Worm (Caenorhabditis elegans) whole organism, L2 larva: Measurements from ENCODE around the gene nape-1.
A peak's percentile ranks its signal among the peaks of the same experiment; 100 is the strongest.

Source experiments
- C34F6.9 ChIP-seq: fragments of 150-350 bp; optimal IDR thresholded peaks from 2 replicates; lab custom pipeline; 2014; ENCODE audit warnings: missing biosample characterization, missing genetic modification characterization
- F13H6.1 ChIP-seq: sonication (generic microtip); optimal IDR thresholded peaks from 2 replicates; lab custom pipeline; 2016; ENCODE audit warnings: missing genetic modification characterization, missing compliant biosample characterization
- R02D3.7 ChIP-seq: fragments of 150-350 bp; optimal IDR thresholded peaks from 2 replicates; lab custom pipeline; 2014; ENCODE audit warnings: missing biosample characterization, missing genetic modification characterization
- alr-1 ChIP-seq: fragments of 150-350 bp; optimal IDR thresholded peaks from 2 replicates; lab custom pipeline; 2014; ENCODE audit warnings: missing biosample characterization, missing genetic modification characterization
- aly-2 ChIP-seq: fragments of 150-350 bp; optimal IDR thresholded peaks from 2 replicates; lab custom pipeline; 2014; ENCODE audit warnings: missing biosample characterization, missing genetic modification characterization
- ama-1 ChIP-seq: fragments of 150-350 bp; optimal IDR thresholded peaks from 2 replicates; lab custom pipeline; 2018; ENCODE audit warnings: inconsistent platforms
- blmp-1 ChIP-seq: sonication (generic microtip); optimal IDR thresholded peaks from 2 replicates; lab custom pipeline; 2017; ENCODE audit warnings: missing genetic modification characterization, mild to moderate bottlenecking, missing compliant biosample characterization, antibody characterized with exemption, moderate library complexity; ENCODE audit not compliant: insufficient read depth
- ceh-16 ChIP-seq: fragments of 150-350 bp; optimal IDR thresholded peaks from 2 replicates; lab custom pipeline; 2014; ENCODE audit warnings: missing biosample characterization, missing genetic modification characterization
- ceh-82 ChIP-seq: fragments of 150-350 bp; optimal IDR thresholded peaks from 2 replicates; lab custom pipeline; 2014; ENCODE audit warnings: missing biosample characterization, missing genetic modification characterization
- crh-2 ChIP-seq: sonication (generic microtip); optimal IDR thresholded peaks from 2 replicates; lab custom pipeline; 2017; ENCODE audit warnings: missing biosample characterization, missing genetic modification characterization
- elt-3 ChIP-seq: sonication (generic microtip); optimal IDR thresholded peaks from 2 replicates; lab custom pipeline; 2017; ENCODE audit warnings: missing biosample characterization, missing genetic modification characterization
- fos-1 ChIP-seq: fragments of 150-350 bp; optimal IDR thresholded peaks from 2 replicates; lab custom pipeline; 2014; ENCODE audit warnings: missing biosample characterization, missing genetic modification characterization
- gmeb-1 ChIP-seq: fragments of 150-350 bp; optimal IDR thresholded peaks from 2 replicates; lab custom pipeline; 2014; ENCODE audit warnings: missing biosample characterization, missing genetic modification characterization
- lin-11 ChIP-seq: fragments of 150-350 bp; sonication (generic microtip); optimal IDR thresholded peaks from 2 replicates; lab custom pipeline; 2014; ENCODE audit warnings: missing biosample characterization, missing genetic modification characterization, inconsistent platforms, mixed read lengths
- lin-13 ChIP-seq: fragments of 150-350 bp; optimal IDR thresholded peaks from 2 replicates; lab custom pipeline; 2014; ENCODE audit warnings: missing biosample characterization, missing genetic modification reagents, missing genetic modification characterization
- lin-39 ChIP-seq: fragments of 150-350 bp; optimal IDR thresholded peaks from 2 replicates; lab custom pipeline; 2014; ENCODE audit warnings: missing biosample characterization, missing genetic modification reagents, missing genetic modification characterization
- lsy-2 ChIP-seq, 2 experiments: fragments of 150-350 bp in 1 of 2; sonication (generic microtip) in 1 of 2; optimal IDR thresholded peaks; 2 replicates each; lab custom pipeline; 2014 to 2017; ENCODE audit warnings: missing biosample characterization in 2 of 2, missing genetic modification characterization in 2 of 2
- mab-5 ChIP-seq: fragments of 150-350 bp; optimal IDR thresholded peaks from 2 replicates; lab custom pipeline; 2014; ENCODE audit warnings: missing biosample characterization, missing genetic modification characterization
- mbf-1 ChIP-seq: sonication (generic microtip); optimal IDR thresholded peaks from 2 replicates; lab custom pipeline; 2017; ENCODE audit warnings: missing biosample characterization, missing genetic modification characterization
- mdl-1 ChIP-seq, 2 experiments: fragments of 150-350 bp in 1 of 2; sonication (generic microtip) in 1 of 2; optimal IDR thresholded peaks; 2 replicates each; lab custom pipeline; 2017; ENCODE audit warnings: missing biosample characterization in 2 of 2, missing genetic modification characterization in 2 of 2
- nhr-10 ChIP-seq: sonication (generic microtip); optimal IDR thresholded peaks from 2 replicates; lab custom pipeline; 2017; ENCODE audit warnings: missing biosample characterization, missing genetic modification characterization
- nhr-11 ChIP-seq: fragments of 150-350 bp; optimal IDR thresholded peaks from 2 replicates; lab custom pipeline; 2014; ENCODE audit warnings: missing biosample characterization, missing genetic modification characterization
- nhr-12 ChIP-seq: fragments of 150-350 bp; optimal IDR thresholded peaks from 2 replicates; lab custom pipeline; 2014; ENCODE audit warnings: missing biosample characterization, missing genetic modification characterization
- nhr-129 ChIP-seq: fragments of 150-350 bp; optimal IDR thresholded peaks from 2 replicates; lab custom pipeline; 2014; ENCODE audit warnings: missing biosample characterization, missing genetic modification characterization
- nhr-21 ChIP-seq: fragments of 150-350 bp; optimal IDR thresholded peaks from 2 replicates; lab custom pipeline; 2014; ENCODE audit warnings: missing biosample characterization, missing genetic modification characterization
- nhr-23 ChIP-seq: fragments of 150-350 bp; optimal IDR thresholded peaks from 2 replicates; lab custom pipeline; 2014; ENCODE audit warnings: missing biosample characterization, missing genetic modification reagents, missing genetic modification characterization
- nhr-237 ChIP-seq: fragments of 150-350 bp; optimal IDR thresholded peaks from 2 replicates; lab custom pipeline; 2014; ENCODE audit warnings: missing biosample characterization, missing genetic modification characterization
- nhr-25 ChIP-seq: fragments of 150-350 bp; sonication (generic microtip); optimal IDR thresholded peaks from 3 replicates; lab custom pipeline; 2014; ENCODE audit warnings: missing biosample characterization, missing genetic modification characterization
- nhr-77 ChIP-seq: fragments of 150-350 bp; optimal IDR thresholded peaks from 2 replicates; lab custom pipeline; 2014; ENCODE audit warnings: missing biosample characterization, missing genetic modification characterization
- peb-1 ChIP-seq: fragments of 150-350 bp; optimal IDR thresholded peaks from 2 replicates; lab custom pipeline; 2014; ENCODE audit warnings: missing biosample characterization, missing genetic modification characterization
- sem-4 ChIP-seq: fragments of 150-350 bp; optimal IDR thresholded peaks from 2 replicates; lab custom pipeline; 2014; ENCODE audit warnings: missing biosample characterization, missing genetic modification reagents, missing genetic modification characterization
- skn-1 ChIP-seq: sonication (generic microtip); optimal IDR thresholded peaks from 2 replicates; lab custom pipeline; 2017; ENCODE audit warnings: missing biosample characterization, missing genetic modification characterization
- sma-3 ChIP-seq: sonication (generic microtip); optimal IDR thresholded peaks from 2 replicates; lab custom pipeline; 2016; ENCODE audit warnings: missing genetic modification reagents, missing genetic modification characterization, missing compliant biosample characterization
- sma-9 ChIP-seq, 2 experiments: fragments of 150-350 bp in 1 of 2; sonication (generic microtip) in 1 of 2; optimal IDR thresholded peaks; 2 replicates each; lab custom pipeline; 2014 to 2016; ENCODE audit warnings: missing genetic modification characterization in 2 of 2, mild to moderate bottlenecking in 1 of 2, missing biosample characterization in 1 of 2, missing compliant biosample characterization in 1 of 2, missing genetic modification reagents in 1 of 2, moderate library complexity in 1 of 2
- snpc-4 ChIP-seq: fragments of 150-350 bp; optimal IDR thresholded peaks from 2 replicates; lab custom pipeline; 2014; ENCODE audit warnings: missing biosample characterization, missing genetic modification characterization
- unc-39 ChIP-seq: fragments of 150-350 bp; optimal IDR thresholded peaks from 2 replicates; lab custom pipeline; 2014; ENCODE audit warnings: missing biosample characterization, missing genetic modification characterization
- unc-55 ChIP-seq: fragments of 150-350 bp; sonication (generic microtip); optimal IDR thresholded peaks from 3 replicates; lab custom pipeline; 2014; ENCODE audit warnings: missing biosample characterization, missing genetic modification reagents, missing genetic modification characterization
- unc-62 ChIP-seq: fragments of 150-350 bp; optimal IDR thresholded peaks from 2 replicates; lab custom pipeline; 2014; ENCODE audit warnings: missing biosample characterization, missing genetic modification reagents, missing genetic modification characterization
- zag-1 ChIP-seq: fragments of 150-350 bp; optimal IDR thresholded peaks from 2 replicates; lab custom pipeline; 2014; ENCODE audit warnings: missing biosample characterization, missing genetic modification characterization

Gene nape-1

ce11 chrIV:3733287-3733686 is 7.4 kb downstream of the nape-1 start:
- no peak for TF ChIP-seq gmeb-1 (tag; lab: Kevin White, UChicago)
- no peak for TF ChIP-seq peb-1 (tag; lab: Kevin White, UChicago)
- TF ChIP-seq nhr-77, result no peak
- no peak for TF ChIP-seq unc-39 (tag; lab: Kevin White, UChicago)
- TF ChIP-seq mdl-1 (tag; optimal IDR thresholded peaks at IDR 0.05; lab: Kevin White, UChicago), result no peak
- no peak for TF ChIP-seq R02D3.7 (tag; lab: Kevin White, UChicago)
- no peak for TF ChIP-seq skn-1 (tag; lab: Kevin White, UChicago)
- no peak for TF ChIP-seq F13H6.1
- no peak for TF ChIP-seq ceh-82
- no peak for TF ChIP-seq mbf-1 (tag; lab: Kevin White, UChicago)
- TF ChIP-seq nhr-23, result no peak
- no peak for TF ChIP-seq sma-9 (GFP tag; optimal IDR thresholded peaks at IDR 0.05; lab: Kevin White, UChicago)
- no peak for TF ChIP-seq sma-9 (tag; optimal IDR thresholded peaks at IDR 0.05; lab: Kevin White, UChicago)
- no peak for TF ChIP-seq nhr-10 (tag; lab: Kevin White, UChicago)
- no peak for TF ChIP-seq nhr-11 (tag; lab: Kevin White, UChicago)
- TF ChIP-seq sma-3 (GFP tag; lab: Kevin White, UChicago), result no peak
- no peak for TF ChIP-seq crh-2 (tag; lab: Kevin White, UChicago)

DNA sequence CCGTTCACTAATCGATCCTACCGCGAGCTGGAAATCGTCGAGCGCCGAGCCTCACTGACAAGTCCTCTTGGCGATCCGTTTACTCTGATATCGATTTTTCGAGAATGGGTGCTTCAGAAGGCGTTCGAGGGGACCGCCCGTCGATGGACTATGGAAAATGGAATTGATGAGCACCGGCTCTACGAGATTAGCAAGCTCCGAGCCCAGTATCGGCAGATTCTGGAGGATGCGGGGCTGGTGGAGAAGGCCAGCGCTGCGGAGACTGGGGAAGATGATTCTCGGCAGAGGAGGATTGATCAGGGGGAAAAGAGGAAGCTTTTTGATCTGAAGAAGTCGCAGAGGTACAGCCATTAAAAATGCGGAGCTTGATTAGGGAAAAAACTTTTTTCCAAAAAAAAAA is 9.2 kb downstream of the nape-1 start:
- TF ChIP-seq blmp-1 (tag; lab: Kevin White, UChicago) (no peak), F13H6.1 (no peak), C34F6.9 (tag; lab: Kevin White, UChicago) (no peak), nhr-237 (no peak), sem-4 (tag; lab: Kevin White, UChicago) (no peak), mab-5 (tag; lab: Kevin White, UChicago) (no peak), nhr-11 (tag; lab: Kevin White, UChicago) (no peak), ceh-82 (no peak), lin-39 (no peak), lin-13 (GFP tag; lab: Kevin White, UChicago) (no peak), R02D3.7 (tag; lab: Kevin White, UChicago) (no peak), peb-1 (tag; lab: Kevin White, UChicago) (no peak), skn-1 (tag; lab: Kevin White, UChicago) (no peak)

DNA sequence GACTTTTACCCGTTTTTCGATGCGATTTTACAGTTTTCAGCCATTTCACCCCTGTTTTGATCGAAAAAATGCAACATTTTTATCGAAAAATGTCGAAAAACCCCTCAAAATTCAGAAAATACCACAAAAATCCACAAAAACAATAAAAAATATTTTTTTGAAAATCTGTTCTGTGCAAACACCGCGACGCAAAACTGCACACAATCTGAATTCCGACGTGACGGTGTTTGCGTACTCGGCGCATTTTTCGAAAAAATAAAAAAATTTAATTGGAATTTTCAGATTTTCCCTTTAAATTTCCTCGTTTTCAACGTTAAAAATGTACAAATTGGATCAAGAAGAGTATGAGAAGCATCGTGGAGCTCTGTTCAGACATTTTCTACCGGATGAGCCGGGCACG is 14.8 kb downstream of the nape-1 start, which contains the start of gene smgl-2:
smgl-2 (plus strand) TSS at position 320 of the 400 bp plus-strand sequence.
- TF ChIP-seq crh-2 (tag; lab: Kevin White, UChicago) (peak; percentile 79), snpc-4 (tag; lab: Kevin White, UChicago) (peak; percentile 54), alr-1 (tag; lab: Kevin White, UChicago) (no peak), zag-1 (no peak), unc-62 (GFP tag; lab: Kevin White, UChicago) (no peak), mab-5 (tag; lab: Kevin White, UChicago) (peak; percentile 69), gmeb-1 (tag; lab: Kevin White, UChicago) (peak; percentile 86), lin-13 (GFP tag; lab: Kevin White, UChicago) (peak; percentile 79), C34F6.9 (tag; lab: Kevin White, UChicago) (peak; percentile 88), F13H6.1 (peak; percentile 63), fos-1 (peak; percentile 52), nhr-12 (tag; lab: Kevin White, UChicago) (no peak), lin-11 (peak; percentile 27), sma-3 (GFP tag; lab: Kevin White, UChicago) (peak; percentile 59), nhr-21 (tag; lab: Kevin White, UChicago) (peak; percentile 15), nhr-129 (tag; lab: Kevin White, UChicago) (peak; percentile 23), R02D3.7 (tag; lab: Kevin White, UChicago) (no peak), nhr-23 (no peak), ceh-16 (tag; lab: Kevin White, UChicago) (no peak), unc-55 (GFP tag; lab: Kevin White, UChicago) (peak; percentile 85), aly-2 (tag; lab: Kevin White, UChicago) (no peak), nhr-25 (tag; lab: Kevin White, UChicago) (peak; percentile 61), nhr-77 (no peak), lsy-2 (tag; optimal IDR thresholded peaks at IDR 0.05; lab: Kevin White, UChicago) (peak; percentile 83 to 89), elt-3 (tag; lab: Kevin White, UChicago) (no peak), ama-1 (peak; percentile 31), nhr-11 (tag; lab: Kevin White, UChicago) (no peak)
